Worm (Caenorhabditis elegans) whole organism, mixed stage, embryonic: ENCODE data around the gene Y110A2AL.2.

Source experiments
- bed-3 ChIP-seq: fragments of 200-800 bp; sonication (Bioruptor generic); optimal IDR thresholded peaks from 3 replicates; lab custom pipeline; 2018; ENCODE audit warnings: mild to moderate bottlenecking, missing genetic modification characterization, moderate library complexity, missing compliant biosample characterization
- blmp-1 ChIP-seq: fragments of 150-350 bp; optimal IDR thresholded peaks from 2 replicates; lab custom pipeline; 2014; ENCODE audit warnings: missing biosample characterization, missing genetic modification characterization
- ceh-39 ChIP-seq: fragments of 150-350 bp; optimal IDR thresholded peaks from 2 replicates; lab custom pipeline; 2014; ENCODE audit warnings: missing biosample characterization, missing genetic modification characterization
- ceh-83 ChIP-seq: fragments of 200-800 bp; sonication (Bioruptor generic); optimal IDR thresholded peaks from 2 replicates; lab custom pipeline; 2018; ENCODE audit warnings: mild to moderate bottlenecking, missing genetic modification characterization, missing compliant biosample characterization
- ces-1 ChIP-seq: fragments of 150-350 bp; optimal IDR thresholded peaks from 2 replicates; lab custom pipeline; 2014; ENCODE audit warnings: missing biosample characterization, missing genetic modification reagents, missing genetic modification characterization
- cnd-1 ChIP-seq: fragments of 200-800 bp; sonication (Bioruptor generic); optimal IDR thresholded peaks from 2 replicates; lab custom pipeline; 2018; ENCODE audit warnings: mild to moderate bottlenecking, missing genetic modification characterization, missing compliant biosample characterization
- drap-1 ChIP-seq: fragments of 200-800 bp; sonication (Bioruptor generic); optimal IDR thresholded peaks from 3 replicates; lab custom pipeline; 2018; ENCODE audit warnings: mild to moderate bottlenecking, missing genetic modification characterization, missing compliant biosample characterization
- elt-1 ChIP-seq: sonication (generic microtip); optimal IDR thresholded peaks from 2 replicates; lab custom pipeline; 2017; ENCODE audit warnings: missing genetic modification characterization, mild to moderate bottlenecking, missing compliant biosample characterization, antibody characterized with exemption, moderate library complexity, borderline replicate concordance; ENCODE audit not compliant: insufficient read depth
- elt-3 ChIP-seq: fragments of 150-350 bp; optimal IDR thresholded peaks from 2 replicates; lab custom pipeline; 2014; ENCODE audit warnings: missing biosample characterization, missing genetic modification characterization
- flh-1 ChIP-seq: fragments of 200-800 bp; sonication (Bioruptor generic); optimal IDR thresholded peaks from 2 replicates; lab custom pipeline; 2018; ENCODE audit warnings: mild to moderate bottlenecking, missing genetic modification characterization, moderate library complexity, missing compliant biosample characterization
- ham-2 ChIP-seq: fragments of 200-800 bp; sonication (Bioruptor generic); optimal IDR thresholded peaks from 2 replicates; lab custom pipeline; 2018; ENCODE audit warnings: mild to moderate bottlenecking, missing genetic modification characterization, missing compliant biosample characterization
- hlh-1 ChIP-seq: fragments of 150-350 bp; optimal IDR thresholded peaks from 2 replicates; lab custom pipeline; 2014; ENCODE audit warnings: missing biosample characterization, missing genetic modification reagents, missing genetic modification characterization
- lin-13 ChIP-seq: fragments of 150-350 bp; optimal IDR thresholded peaks from 2 replicates; lab custom pipeline; 2014; ENCODE audit warnings: missing biosample characterization, missing genetic modification characterization
- lin-32 ChIP-seq: fragments of 200-800 bp; sonication (Bioruptor generic); optimal IDR thresholded peaks from 2 replicates; lab custom pipeline; 2018; ENCODE audit warnings: mild to moderate bottlenecking, missing genetic modification characterization, missing compliant biosample characterization
- lsy-2 ChIP-seq: fragments of 150-350 bp; optimal IDR thresholded peaks from 2 replicates; lab custom pipeline; 2014; ENCODE audit warnings: missing biosample characterization, missing genetic modification characterization
- mab-5 ChIP-seq: fragments of 150-350 bp; optimal IDR thresholded peaks from 2 replicates; lab custom pipeline; 2014; ENCODE audit warnings: missing biosample characterization, missing genetic modification characterization
- mep-1 ChIP-seq: fragments of 150-350 bp; optimal IDR thresholded peaks from 2 replicates; lab custom pipeline; 2017; ENCODE audit warnings: missing biosample characterization, missing genetic modification reagents, missing genetic modification characterization, inconsistent platforms
- mls-2 ChIP-seq: sonication (generic microtip); optimal IDR thresholded peaks from 2 replicates; lab custom pipeline; 2016; ENCODE audit warnings: mild to moderate bottlenecking, missing genetic modification characterization, moderate library complexity, missing compliant biosample characterization
- nhr-12 ChIP-seq: fragments of 150-350 bp; optimal IDR thresholded peaks from 2 replicates; lab custom pipeline; 2014; ENCODE audit warnings: missing biosample characterization, missing genetic modification characterization
- nhr-2 ChIP-seq: fragments of 150-350 bp; optimal IDR thresholded peaks from 2 replicates; lab custom pipeline; 2014; ENCODE audit warnings: missing biosample characterization, missing genetic modification characterization
- nhr-237 ChIP-seq: fragments of 150-350 bp; optimal IDR thresholded peaks from 2 replicates; lab custom pipeline; 2014; ENCODE audit warnings: missing biosample characterization, missing genetic modification characterization
- nhr-28 ChIP-seq: fragments of 150-350 bp; optimal IDR thresholded peaks from 2 replicates; lab custom pipeline; 2014; ENCODE audit warnings: missing biosample characterization, missing genetic modification characterization
- nhr-76 ChIP-seq: sonication (generic microtip); optimal IDR thresholded peaks from 2 replicates; lab custom pipeline; 2017; ENCODE audit warnings: missing biosample characterization, missing genetic modification characterization
- pha-4 ChIP-seq: fragments of 150-350 bp; optimal IDR thresholded peaks from 2 replicates; lab custom pipeline; 2018; ENCODE audit warnings: missing biosample characterization, missing genetic modification reagents, missing genetic modification characterization
- sem-2 ChIP-seq: fragments of 200-800 bp; sonication (Bioruptor generic); optimal IDR thresholded peaks from 2 replicates; lab custom pipeline; 2018; ENCODE audit warnings: mild to moderate bottlenecking, missing genetic modification characterization, missing compliant biosample characterization
- snpc-4 ChIP-seq: fragments of 150-350 bp; optimal IDR thresholded peaks from 2 replicates; lab custom pipeline; 2014; ENCODE audit warnings: missing biosample characterization, missing genetic modification characterization
- sptf-1 ChIP-seq: sonication (generic microtip); optimal IDR thresholded peaks from 2 replicates; lab custom pipeline; 2017; ENCODE audit warnings: mild to moderate bottlenecking, missing genetic modification characterization, moderate library complexity, missing compliant biosample characterization
- tbx-8 ChIP-seq: fragments of 200-800 bp; sonication (Bioruptor generic); optimal IDR thresholded peaks from 2 replicates; lab custom pipeline; 2018; ENCODE audit warnings: mild to moderate bottlenecking, missing genetic modification characterization, moderate library complexity, missing compliant biosample characterization
- unc-120 ChIP-seq: sonication (generic microtip); optimal IDR thresholded peaks from 2 replicates; lab custom pipeline; 2017; ENCODE audit warnings: missing genetic modification characterization, missing compliant biosample characterization; ENCODE audit not compliant: poor library complexity, severe bottlenecking
- unc-39 ChIP-seq: fragments of 150-350 bp; optimal IDR thresholded peaks from 2 replicates; lab custom pipeline; 2014; ENCODE audit warnings: missing biosample characterization, missing genetic modification characterization
- unc-62 ChIP-seq: fragments of 150-350 bp; optimal IDR thresholded peaks from 2 replicates; lab custom pipeline; 2014; ENCODE audit warnings: missing biosample characterization, missing genetic modification reagents, missing genetic modification characterization
- zip-8 ChIP-seq: fragments of 150-350 bp; optimal IDR thresholded peaks from 2 replicates; lab custom pipeline; 2014; ENCODE audit warnings: missing biosample characterization, missing genetic modification characterization
- ztf-11 ChIP-seq: fragments of 150-350 bp; optimal IDR thresholded peaks from 2 replicates; lab custom pipeline; 2014; ENCODE audit warnings: missing biosample characterization, missing genetic modification characterization

Y110A2AL.2 gene

DNA sequence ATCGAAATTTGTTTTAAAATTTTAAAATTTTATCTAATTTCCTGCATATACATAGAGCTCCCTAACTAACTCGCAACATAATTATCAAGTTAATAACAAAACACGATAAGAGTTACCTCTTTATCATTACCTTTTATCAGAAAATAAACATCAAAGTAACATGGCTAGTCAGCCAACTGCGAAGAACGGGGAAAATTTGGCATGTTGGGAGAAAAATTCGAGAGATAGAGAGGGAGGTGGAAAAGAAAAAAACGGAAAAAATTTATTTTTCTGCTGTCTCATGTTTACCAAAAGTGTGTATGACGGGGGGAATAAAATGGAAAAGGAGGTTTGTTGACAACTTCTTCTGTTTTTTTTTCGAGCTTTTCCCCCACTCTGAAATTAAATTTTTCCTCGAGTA lies 33.7 kb upstream of the Y110A2AL.2 start:
- TF ChIP-seq ces-1 (GFP tag; lab: Kevin White, UChicago), result peak; percentile 8
- no peak for TF ChIP-seq mab-5
- TF ChIP-seq, all 35 proteins: peak for 1

- TF ChIP-seq nhr-237 (no peak), ceh-83 (GFP tag; lab: Kevin White, UChicago) (no peak), lsy-2 (tag; lab: Kevin White, UChicago) (no peak), mab-5 (no peak)
These were observed 30.9 kb upstream of the Y110A2AL.2 start, which contains the start of gene K12H6.7 for ce11 chrII:2836853-2837252. Gene K12H6.7 (minus strand): TSS chrII:2836953.

DNA sequence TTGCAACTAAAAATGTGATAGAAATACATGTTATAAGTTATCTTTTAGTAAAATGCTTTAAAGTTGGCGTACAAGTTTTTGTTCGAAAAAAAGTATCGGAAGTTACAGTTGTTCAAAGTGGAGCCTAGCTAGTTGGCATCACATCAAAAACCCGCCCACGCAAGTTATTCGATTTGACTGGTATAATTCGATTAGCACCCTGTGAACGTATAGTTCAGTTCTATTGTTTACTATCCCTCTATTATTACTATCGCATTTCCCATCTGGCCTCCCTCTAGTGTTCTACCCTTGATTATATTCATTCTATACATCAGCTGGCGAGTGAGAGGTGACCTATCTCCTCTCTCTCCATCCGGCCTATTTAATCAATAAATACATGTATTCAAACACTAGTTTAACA lies 28.8 kb upstream of the Y110A2AL.2 start, which contains the start of gene Y110A2AL.4:
Y110A2AL.4 (plus strand) TSS at position 301 of the 400 bp plus-strand sequence.
- TF ChIP-seq elt-1 (tag; lab: Kevin White, UChicago), result peak; percentile 12
- TF ChIP-seq, all 35 proteins: peak for 1; not testable (repeated sequence) for 34

- TF ChIP-seq nhr-76 (tag; lab: Kevin White, UChicago) (no peak), unc-62 (GFP tag; lab: Kevin White, UChicago) (no peak), cnd-1 (no peak), unc-120 (no peak), nhr-12 (no peak)
These were observed 26.3 kb upstream of the Y110A2AL.2 start, which contains the start of gene Y110A2AL.6 for ce11 chrII:2841529-2841928. Gene Y110A2AL.6 (minus strand): TSS chrII:2841629.

- TF ChIP-seq unc-62 (GFP tag; lab: Kevin White, UChicago), result no peak
- no peak for TF ChIP-seq ceh-83 (GFP tag; lab: Kevin White, UChicago)
- TF ChIP-seq unc-120, result no peak
- no peak for TF ChIP-seq nhr-2
- no peak for TF ChIP-seq nhr-76 (tag; lab: Kevin White, UChicago)
- no peak for TF ChIP-seq mls-2 (tag; lab: Kevin White, UChicago)
- TF ChIP-seq lin-13 (tag; lab: Kevin White, UChicago), result no peak
- TF ChIP-seq zip-8 (tag; lab: Kevin White, UChicago), result no peak
- no peak for TF ChIP-seq ham-2 (GFP tag; lab: Kevin White, UChicago)
- TF ChIP-seq tbx-8 (GFP tag; lab: Kevin White, UChicago), result no peak
- no peak for TF ChIP-seq pha-4 (tag; lab: Kevin White, UChicago)
- no peak for TF ChIP-seq cnd-1
- no peak for TF ChIP-seq bed-3
- no peak for TF ChIP-seq lsy-2 (tag; lab: Kevin White, UChicago)
- no peak for TF ChIP-seq nhr-12
- TF ChIP-seq mab-5, result no peak
These were observed 24.7 kb upstream of the Y110A2AL.2 start, which contains the start of gene Y110A2AL.7 for ce11 chrII:2843088-2843487. Gene Y110A2AL.7 (minus strand): TSS chrII:2843188.

DNA sequence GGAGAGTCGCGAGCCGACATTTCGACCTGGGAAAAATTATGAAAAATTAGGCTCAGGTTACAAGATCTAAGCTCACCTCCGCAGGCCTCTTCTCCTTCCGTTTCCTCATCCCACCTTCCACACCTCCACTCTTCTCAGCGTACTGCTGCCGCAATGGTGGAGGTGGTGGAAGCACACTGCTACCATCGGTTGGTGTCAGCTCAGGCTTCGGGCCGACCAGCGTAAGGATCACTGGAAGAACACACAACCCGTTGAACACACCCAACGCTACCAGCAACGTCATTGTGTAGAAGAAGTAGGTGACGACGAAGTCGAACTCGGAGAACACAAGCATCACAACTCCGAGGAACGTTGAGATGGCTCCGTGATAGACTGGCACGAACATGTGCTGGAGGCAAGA lies 22.1 kb upstream of the Y110A2AL.2 start:
- TF ChIP-seq bed-3, result no peak
- TF ChIP-seq sem-2, result no peak
- no peak for TF ChIP-seq ztf-11 (tag; lab: Kevin White, UChicago)
- no peak for TF ChIP-seq ces-1 (GFP tag; lab: Kevin White, UChicago)
- no peak for TF ChIP-seq nhr-28
- TF ChIP-seq unc-120, result no peak
- TF ChIP-seq hlh-1 (tag; lab: Kevin White, UChicago), result no peak
- TF ChIP-seq blmp-1, result no peak
- TF ChIP-seq flh-1 (GFP tag; lab: Kevin White, UChicago), result no peak
- no peak for TF ChIP-seq lsy-2 (tag; lab: Kevin White, UChicago)
- TF ChIP-seq lin-32 (GFP tag; lab: Kevin White, UChicago), result no peak
- TF ChIP-seq mep-1 (tag; lab: Kevin White, UChicago), result no peak
- no peak for TF ChIP-seq ham-2 (GFP tag; lab: Kevin White, UChicago)
- no peak for TF ChIP-seq elt-3 (tag; lab: Kevin White, UChicago)
- TF ChIP-seq, all 35 proteins: peak for 0

DNA sequence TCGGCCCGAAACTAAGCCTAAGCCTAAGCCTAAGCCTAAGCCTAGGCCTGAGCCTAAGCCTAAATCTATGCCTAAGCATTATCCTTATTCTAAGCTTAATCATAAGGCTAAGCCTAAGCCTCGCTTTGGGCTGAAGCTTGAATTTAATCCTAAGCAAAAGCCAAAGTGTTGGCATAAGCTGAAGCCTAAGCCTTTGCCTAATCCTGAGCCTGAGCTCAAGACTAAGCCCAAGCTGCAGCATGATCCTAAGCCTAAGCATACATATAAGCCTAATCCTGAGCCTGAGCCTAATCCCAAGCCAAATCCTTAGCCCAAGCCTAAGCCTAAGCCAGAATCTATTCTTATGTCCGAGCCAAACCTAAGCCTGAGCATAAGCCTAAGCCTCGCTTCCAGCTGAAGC lies 21.2 kb upstream of the Y110A2AL.2 start:
- TF ChIP-seq zip-8 (tag; lab: Kevin White, UChicago) (no peak), pha-4 (tag; lab: Kevin White, UChicago) (no peak), snpc-4 (tag; lab: Kevin White, UChicago) (no peak), elt-1 (tag; lab: Kevin White, UChicago) (no peak), drap-1 (no peak), unc-39 (tag; lab: Kevin White, UChicago) (no peak), ceh-83 (GFP tag; lab: Kevin White, UChicago) (no peak), tbx-8 (GFP tag; lab: Kevin White, UChicago) (no peak), nhr-28 (no peak), sptf-1 (tag; lab: Kevin White, UChicago) (no peak), sem-2 (no peak), lin-32 (GFP tag; lab: Kevin White, UChicago) (no peak), unc-62 (GFP tag; lab: Kevin White, UChicago) (no peak), ceh-39 (no peak), blmp-1 (no peak)
